Worm (Caenorhabditis elegans) whole organism, L2 larva: ENCODE measurements around the gene Y41E3.8.

Experiments
- aly-2 ChIP-seq: fragments of 150-350 bp; optimal IDR thresholded peaks from 2 replicates; lab custom pipeline; 2014; ENCODE audit warnings: missing biosample characterization, missing genetic modification characterization
- ama-1 ChIP-seq: fragments of 150-350 bp; optimal IDR thresholded peaks from 2 replicates; lab custom pipeline; 2018; ENCODE audit warnings: inconsistent platforms
- elt-3 ChIP-seq: sonication (generic microtip); optimal IDR thresholded peaks from 2 replicates; lab custom pipeline; 2017; ENCODE audit warnings: missing biosample characterization, missing genetic modification characterization
- mab-5 ChIP-seq: fragments of 150-350 bp; optimal IDR thresholded peaks from 2 replicates; lab custom pipeline; 2014; ENCODE audit warnings: missing biosample characterization, missing genetic modification characterization
- skn-1 ChIP-seq: sonication (generic microtip); optimal IDR thresholded peaks from 2 replicates; lab custom pipeline; 2017; ENCODE audit warnings: missing biosample characterization, missing genetic modification characterization
- zag-1 ChIP-seq: fragments of 150-350 bp; optimal IDR thresholded peaks from 2 replicates; lab custom pipeline; 2014; ENCODE audit warnings: missing biosample characterization, missing genetic modification characterization

- TF ChIP-seq aly-2: no peak
- no peak for TF ChIP-seq skn-1 (tag; lab: Kevin White, UChicago)
- TF ChIP-seq ama-1 (lab: Kevin White, UChicago): no peak
- no peak for TF ChIP-seq mab-5 (tag; lab: Kevin White, UChicago)
- TF ChIP-seq elt-3: no peak
- no peak for TF ChIP-seq zag-1 (tag; lab: Kevin White, UChicago)
Observed at ce11 chrIV:15068818-15069217, 40.0 kb upstream of the Y41E3.8 start, which contains the start of gene srt-48.
